Fruit fly (Drosophila melanogaster) whole organism, embryonic: Measurements from ENCODE around the gene CG14220.

Experiments
- BEAF-32 ChIP-seq: fragments of 200-800 bp; sonication (Bioruptor generic); optimal IDR thresholded peaks from 3 replicates; lab custom pipeline; 2017; ENCODE audit warnings: missing biosample characterization, missing genetic modification characterization, mild to moderate bottlenecking, moderate library complexity, missing genetic modification reagents
- CG10209 ChIP-seq: fragments of 200-800 bp; sonication (Bioruptor generic); optimal IDR thresholded peaks from 3 replicates; lab custom pipeline; 2017; ENCODE audit warnings: missing biosample characterization, mild to moderate bottlenecking, missing genetic modification characterization, missing genetic modification reagents
- CG1024 ChIP-seq: fragments of 200-800 bp; sonication (Bioruptor generic); IDR thresholded peaks from 2 replicates; pipeline ENCODE4 v1.3.6; 2022; ENCODE audit warnings: missing biosample characterization, missing genetic modification characterization
- CG12659 ChIP-seq: fragments of 200-800 bp; sonication (Bioruptor generic); optimal IDR thresholded peaks from 3 replicates; lab custom pipeline; 2017; ENCODE audit warnings: mild to moderate bottlenecking, missing biosample characterization, missing genetic modification reagents, missing genetic modification characterization
- CG13624 ChIP-seq: fragments of 200-800 bp; sonication (Bioruptor generic); optimal IDR thresholded peaks from 2 replicates; lab custom pipeline; 2016; ENCODE audit warnings: missing biosample characterization, missing genetic modification characterization
- CG14710 ChIP-seq: fragments of 200-800 bp; sonication (Bioruptor generic); optimal IDR thresholded peaks from 3 replicates; lab custom pipeline; 2019; ENCODE audit warnings: missing biosample characterization, mild to moderate bottlenecking, missing genetic modification characterization, moderate library complexity
- CG14860 ChIP-seq: fragments of 200-800 bp; sonication (Bioruptor generic); IDR thresholded peaks from 3 replicates; pipeline ENCODE4 v1.3.6; 2022; ENCODE audit warnings: missing biosample characterization, missing genetic modification characterization; ENCODE audit not compliant: partially characterized antibody
- CG15073 ChIP-seq: fragments of 200-800 bp; sonication (Bioruptor generic); optimal IDR thresholded peaks from 2 replicates; lab custom pipeline; 2016; ENCODE audit warnings: missing biosample characterization, missing genetic modification characterization
- CG15479 ChIP-seq: fragments of 200-800 bp; sonication (Bioruptor generic); optimal IDR thresholded peaks from 3 replicates; lab custom pipeline; 2019; ENCODE audit warnings: missing biosample characterization, mild to moderate bottlenecking, missing genetic modification characterization, moderate library complexity
- CG1603 ChIP-seq: fragments of 200-800 bp; sonication (Bioruptor generic); optimal IDR thresholded peaks from 2 replicates; lab custom pipeline; 2019; ENCODE audit warnings: missing biosample characterization, mild to moderate bottlenecking, missing genetic modification characterization, moderate library complexity
- CG18262 ChIP-seq: fragments of 200-800 bp; optimal IDR thresholded peaks from 3 replicates; lab custom pipeline; 2019; ENCODE audit warnings: missing biosample characterization, mild to moderate bottlenecking, missing genetic modification characterization, moderate library complexity
- CG2116 ChIP-seq: fragments of 200-800 bp; sonication (Bioruptor generic); optimal IDR thresholded peaks from 3 replicates; lab custom pipeline; 2018; ENCODE audit warnings: missing biosample characterization, mild to moderate bottlenecking, missing genetic modification characterization
- CG2120 ChIP-seq: fragments of 200-800 bp; sonication (Bioruptor generic); optimal IDR thresholded peaks from 3 replicates; lab custom pipeline; 2016; ENCODE audit warnings: missing biosample characterization, missing genetic modification characterization
- CG2129 ChIP-seq: fragments of 200-800 bp; sonication (Bioruptor generic); IDR thresholded peaks from 2 replicates; pipeline ENCODE4 v1.3.6; 2022; ENCODE audit warnings: missing biosample characterization, missing genetic modification characterization; ENCODE audit not compliant: partially characterized antibody
- CG4820 ChIP-seq: fragments of 200-800 bp; sonication (Bioruptor generic); optimal IDR thresholded peaks from 3 replicates; lab custom pipeline; 2016; ENCODE audit warnings: missing biosample characterization, missing genetic modification characterization
- CG7987 ChIP-seq: fragments of 200-800 bp; sonication (Bioruptor generic); optimal IDR thresholded peaks from 2 replicates; lab custom pipeline; 2018; ENCODE audit warnings: missing biosample characterization, mild to moderate bottlenecking, missing genetic modification characterization, moderate library complexity
- CG8944 ChIP-seq: fragments of 200-800 bp; sonication (Bioruptor generic); optimal IDR thresholded peaks from 3 replicates; lab custom pipeline; 2016; ENCODE audit warnings: missing biosample characterization, missing genetic modification characterization
- Dbx ChIP-seq: fragments of 200-800 bp; sonication (Bioruptor generic); IDR thresholded peaks from 3 replicates; pipeline ENCODE4 v1.3.6; 2022; ENCODE audit warnings: missing biosample characterization, missing genetic modification characterization
- Dll ChIP-seq: fragments of 200-800 bp; sonication (Bioruptor generic); IDR thresholded peaks from 4 replicates; pipeline ENCODE4 v1.3.6; 2022; ENCODE audit warnings: missing biosample characterization, missing genetic modification characterization; ENCODE audit not compliant: partially characterized antibody
- Elba2 ChIP-seq: fragments of 200-800 bp; sonication (Bioruptor generic); optimal IDR thresholded peaks from 3 replicates; lab custom pipeline; 2016; ENCODE audit warnings: missing biosample characterization, missing genetic modification characterization
- Fer2 ChIP-seq: fragments of 200-800 bp; sonication (Bioruptor generic); optimal IDR thresholded peaks from 2 replicates; lab custom pipeline; 2018; ENCODE audit warnings: missing biosample characterization, mild to moderate bottlenecking, missing genetic modification characterization, moderate library complexity
- Hand ChIP-seq: fragments of 200-800 bp; sonication (Bioruptor generic); optimal IDR thresholded peaks from 2 replicates; lab custom pipeline; 2017; ENCODE audit warnings: mild to moderate bottlenecking, missing biosample characterization, missing genetic modification reagents, missing genetic modification characterization
- Hmr ChIP-seq: fragments of 200-800 bp; sonication (Bioruptor generic); optimal IDR thresholded peaks from 3 replicates; lab custom pipeline; 2017; ENCODE audit warnings: mild to moderate bottlenecking, missing biosample characterization, missing genetic modification reagents, missing genetic modification characterization
- Mrtf ChIP-seq: fragments of 200-800 bp; sonication (Bioruptor generic); IDR thresholded peaks from 3 replicates; pipeline ENCODE4 v1.3.6; 2022; ENCODE audit warnings: missing biosample characterization, missing genetic modification characterization
- NC2β ChIP-seq: fragments of 200-800 bp; sonication (Bioruptor generic); optimal IDR thresholded peaks from 2 replicates; lab custom pipeline; 2016; ENCODE audit warnings: missing biosample characterization, missing genetic modification characterization
- Ptx1 ChIP-seq: fragments of 200-800 bp; sonication (Bioruptor generic); IDR thresholded peaks from 2 replicates; pipeline ENCODE4 v1.3.6; 2022; ENCODE audit warnings: missing biosample characterization, missing genetic modification characterization
- Rfx ChIP-seq: fragments of 200-800 bp; sonication (Bioruptor generic); IDR thresholded peaks from 2 replicates; pipeline ENCODE4 v1.3.6; 2022; ENCODE audit warnings: missing biosample characterization, missing genetic modification characterization
- Sry-δ ChIP-seq: fragments of 200-800 bp; sonication (Bioruptor generic); optimal IDR thresholded peaks from 2 replicates; lab custom pipeline; 2016; ENCODE audit warnings: missing biosample characterization, missing genetic modification characterization
- Vsx1 ChIP-seq: fragments of 200-800 bp; sonication (Bioruptor generic); optimal IDR thresholded peaks from 2 replicates; lab custom pipeline; 2017; ENCODE audit warnings: missing biosample characterization, mild to moderate bottlenecking, missing genetic modification characterization, missing genetic modification reagents
- Xrp1 ChIP-seq: fragments of 200-800 bp; sonication (Bioruptor generic); IDR thresholded peaks from 2 replicates; pipeline ENCODE4 v1.3.6; 2022; ENCODE audit warnings: missing biosample characterization, missing genetic modification characterization
- aop ChIP-seq: fragments of 200-800 bp; sonication (Bioruptor generic); IDR thresholded peaks from 2 replicates; pipeline ENCODE4 v1.3.6; 2022; ENCODE audit warnings: missing biosample characterization, missing genetic modification characterization
- ato ChIP-seq: fragments of 200-800 bp; sonication (Bioruptor generic); IDR thresholded peaks from 2 replicates; pipeline ENCODE4 v1.3.6; 2022; ENCODE audit warnings: missing biosample characterization, missing genetic modification characterization; ENCODE audit not compliant: partially characterized antibody
- bowl ChIP-seq: fragments of 200-800 bp; sonication (Bioruptor generic); IDR thresholded peaks from 2 replicates; pipeline ENCODE4 v1.3.6; 2022; ENCODE audit warnings: missing biosample characterization, missing genetic modification characterization
- cas ChIP-seq: fragments of 200-800 bp; sonication (Bioruptor generic); IDR thresholded peaks from 2 replicates; pipeline ENCODE4 v1.3.6; 2022; ENCODE audit warnings: missing biosample characterization, missing genetic modification characterization
- chinmo ChIP-seq: fragments of 200-800 bp; sonication (Bioruptor generic); IDR thresholded peaks from 4 replicates; pipeline ENCODE4 v1.3.6; 2022; ENCODE audit warnings: missing biosample characterization, missing genetic modification characterization; ENCODE audit not compliant: partially characterized antibody
- dmrt99B ChIP-seq: fragments of 200-800 bp; sonication (Bioruptor generic); optimal IDR thresholded peaks from 2 replicates; lab custom pipeline; 2018; ENCODE audit warnings: missing biosample characterization, mild to moderate bottlenecking, missing genetic modification characterization, moderate library complexity
- dysf ChIP-seq: fragments of 200-800 bp; sonication (Bioruptor generic); IDR thresholded peaks from 3 replicates; pipeline ENCODE4 v1.3.6; 2022; ENCODE audit warnings: missing biosample characterization, missing genetic modification characterization
- hbn ChIP-seq: fragments of 200-800 bp; sonication (Bioruptor generic); IDR thresholded peaks from 2 replicates; pipeline ENCODE4 v1.3.6; 2022; ENCODE audit warnings: missing biosample characterization, missing genetic modification characterization; ENCODE audit not compliant: partially characterized antibody
- lbe ChIP-seq: fragments of 200-800 bp; sonication (Bioruptor generic); optimal IDR thresholded peaks from 2 replicates; lab custom pipeline; 2016; ENCODE audit warnings: missing biosample characterization, mild to moderate bottlenecking, missing genetic modification characterization
- mld ChIP-seq: fragments of 200-800 bp; sonication (Bioruptor generic); IDR thresholded peaks from 3 replicates; pipeline ENCODE4 v1.3.6; 2022; ENCODE audit warnings: missing biosample characterization, missing genetic modification characterization; ENCODE audit not compliant: partially characterized antibody
- pum ChIP-seq: fragments of 200-800 bp; sonication (Bioruptor generic); optimal IDR thresholded peaks from 2 replicates; lab custom pipeline; 2016; ENCODE audit warnings: missing biosample characterization, missing genetic modification characterization
- repo ChIP-seq: fragments of 200-800 bp; sonication (Bioruptor generic); optimal IDR thresholded peaks from 2 replicates; lab custom pipeline; 2016; ENCODE audit warnings: missing biosample characterization, missing genetic modification characterization
- sc ChIP-seq, 3 experiments: fragments of >200 bp in 2 of 3; fragments of 200-800 bp in 1 of 3; sonication (Bioruptor generic) in 1 of 3; optimal IDR thresholded peaks; 2 replicates in 2 of 3; 3 replicates in 1 of 3; lab custom pipeline; 2017; ENCODE audit warnings: mild to moderate bottlenecking in 1 of 3, missing biosample characterization in 1 of 3, missing genetic modification characterization in 1 of 3, missing genetic modification reagents in 1 of 3
- sima ChIP-seq: fragments of 200-800 bp; sonication (Bioruptor generic); optimal IDR thresholded peaks from 2 replicates; lab custom pipeline; 2016; ENCODE audit warnings: missing biosample characterization, missing genetic modification characterization
- tgo ChIP-seq: fragments of 200-800 bp; sonication (Bioruptor generic); IDR thresholded peaks from 3 replicates; pipeline ENCODE4 v1.3.6; 2022; ENCODE audit warnings: missing biosample characterization, missing genetic modification characterization
- tna ChIP-seq: fragments of 200-800 bp; sonication (Bioruptor generic); IDR thresholded peaks from 2 replicates; pipeline ENCODE4 v1.3.6; 2022; ENCODE audit warnings: missing biosample characterization, missing genetic modification characterization; ENCODE audit not compliant: partially characterized antibody
- wor ChIP-seq: fragments of 200-800 bp; sonication (Bioruptor generic); IDR thresholded peaks from 2 replicates; pipeline ENCODE4 v1.3.6; 2022; ENCODE audit warnings: missing biosample characterization, missing genetic modification characterization
- yki ChIP-seq: fragments of >200 bp; optimal IDR thresholded peaks from 3 replicates; lab custom pipeline; 2018
- zen2 ChIP-seq: fragments of 200-800 bp; sonication (Bioruptor generic); IDR thresholded peaks from 3 replicates; pipeline ENCODE4 v1.3.6; 2022; ENCODE audit warnings: missing biosample characterization, missing genetic modification characterization; ENCODE audit not compliant: partially characterized antibody
- zfh1 ChIP-seq: fragments of 200-800 bp; sonication (Bioruptor generic); IDR thresholded peaks from 3 replicates; pipeline ENCODE4 v1.3.6; 2022; ENCODE audit warnings: missing biosample characterization, missing genetic modification characterization

Gene CG14220

DNA sequence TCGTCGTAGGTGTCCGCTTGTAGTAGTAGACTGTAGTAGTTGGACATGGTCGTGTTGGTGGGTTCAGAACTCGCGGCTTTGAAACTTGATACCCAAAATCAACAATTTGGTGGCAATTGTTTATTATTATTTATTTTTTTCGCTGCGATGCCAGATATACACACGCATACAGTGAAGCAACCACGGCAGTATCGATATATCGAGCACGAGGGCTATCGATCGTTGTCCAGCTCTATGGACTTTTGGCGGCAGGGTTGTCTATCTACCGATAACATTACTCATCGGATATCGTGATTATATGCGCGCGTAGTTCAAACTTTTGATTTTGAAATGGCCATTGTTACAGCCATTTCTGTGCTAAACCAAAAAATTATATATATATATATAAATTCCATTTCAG is at the start of gene CG14220 (continued):
- no peak for TF ChIP-seq pum
- no peak for TF ChIP-seq CG10209 (GFP tag; lab: Kevin White, UChicago)
- peak; percentile 98 for TF ChIP-seq CG2116 (GFP tag; lab: Kevin White, UChicago)
- no peak for TF ChIP-seq Elba2
- TF ChIP-seq sc (optimal IDR thresholded peaks at IDR 0.05; lab: Kevin White, UChicago), result no peak
- no peak for TF ChIP-seq sc (GFP tag; optimal IDR thresholded peaks at IDR 0.05; lab: Kevin White, UChicago)
- TF ChIP-seq repo, result no peak
- TF ChIP-seq aop (GFP tag; lab: Robert Waterston, UW), result no peak
- TF ChIP-seq Dll (GFP tag; lab: Robert Waterston, UW), result peak; percentile 87
- peak; percentile 7 for TF ChIP-seq CG18262 (tag; lab: Kevin White, UChicago)
- no peak for TF ChIP-seq Ptx1 (GFP tag; lab: Robert Waterston, UW)
- peak; percentile 90 for TF ChIP-seq CG14860 (GFP tag; lab: Robert Waterston, UW)
- TF ChIP-seq bowl (GFP tag; lab: Robert Waterston, UW), result no peak
- TF ChIP-seq CG8944 (GFP tag; lab: Kevin White, UChicago), result no peak
- TF ChIP-seq Hmr (GFP tag; lab: Kevin White, UChicago), result peak; percentile 53
- TF ChIP-seq CG1024 (GFP tag; lab: Robert Waterston, UW), result no peak
- TF ChIP-seq CG4820 (GFP tag; lab: Kevin White, UChicago), result no peak
- peak; percentile 94 for TF ChIP-seq tna (GFP tag; lab: Robert Waterston, UW)
- TF ChIP-seq sima, result no peak
- peak; percentile 7 for TF ChIP-seq CG2120 (GFP tag; lab: Kevin White, UChicago)
- no peak for TF ChIP-seq CG15479 (GFP tag; lab: Kevin White, UChicago)
- TF ChIP-seq dysf (GFP tag; lab: Robert Waterston, UW), result no peak
- TF ChIP-seq CG2129, result peak; percentile 63
- no peak for TF ChIP-seq cas (GFP tag; lab: Robert Waterston, UW)
- TF ChIP-seq BEAF-32 (GFP tag; lab: Kevin White, UChicago), result peak; percentile 90
- TF ChIP-seq dmrt99B (tag; lab: Kevin White, UChicago), result no peak
- TF ChIP-seq Mrtf (GFP tag; lab: Robert Waterston, UW), result no peak
- TF ChIP-seq zen2 (GFP tag; lab: Robert Waterston, UW), result peak; percentile 91
- TF ChIP-seq zfh1 (GFP tag; lab: Robert Waterston, UW), result 0 out of 3 replicates have a peak, but pooled peaks have one; percentile 16
- no peak for TF ChIP-seq CG15073 (GFP tag; lab: Kevin White, UChicago)
- peak; percentile 7 for TF ChIP-seq CG13624 (GFP tag; lab: Kevin White, UChicago)
- TF ChIP-seq chinmo (GFP tag; lab: Robert Waterston, UW), result peak; percentile 93
- TF ChIP-seq yki (lab: Kevin White, UChicago), result no peak
- TF ChIP-seq hbn, result peak; percentile 90
- TF ChIP-seq Xrp1, result 0 out of 2 replicates have a peak, but pooled peaks have one; percentile 13
- TF ChIP-seq Vsx1 (GFP tag; lab: Kevin White, UChicago), result no peak
- TF ChIP-seq mld (GFP tag; lab: Robert Waterston, UW), result peak; percentile 93
- TF ChIP-seq CG1603 (tag; lab: Kevin White, UChicago), result peak; percentile 69
- no peak for TF ChIP-seq NC2β (GFP tag; lab: Kevin White, UChicago)
- peak; percentile 7; the same call in 1 of the 2 replicates for TF ChIP-seq Rfx (GFP tag; lab: Robert Waterston, UW)
- TF ChIP-seq ato, result peak; percentile 94
- TF ChIP-seq tgo (GFP tag; lab: Robert Waterston, UW), result no peak
- TF ChIP-seq Dbx (GFP tag; lab: Robert Waterston, UW), result no peak
- TF ChIP-seq Fer2 (tag; lab: Kevin White, UChicago), result no peak
- peak; percentile 93 for TF ChIP-seq Sry-δ (GFP tag; lab: Kevin White, UChicago)
- peak; percentile 26 for TF ChIP-seq CG7987
- no peak for TF ChIP-seq Hand
- TF ChIP-seq wor (GFP tag; lab: Robert Waterston, UW), result no peak
- TF ChIP-seq lbe (GFP tag; lab: Kevin White, UChicago), result peak; percentile 32
- peak; percentile 44 for TF ChIP-seq CG12659 (GFP tag; lab: Kevin White, UChicago)
- peak; percentile 44 for TF ChIP-seq CG14710 (tag; lab: Kevin White, UChicago)
